Worm (Caenorhabditis elegans): ENCODE data around the gene nspb-7.

- TF ChIP-seq pes-1 (GFP tag; IDR thresholded peaks at IDR 0.05): no peak
- no peak for TF ChIP-seq ama-1 (optimal IDR thresholded peaks at IDR 0.05)
- TF ChIP-seq scrt-1 (GFP tag; IDR thresholded peaks at IDR 0.05): no peak
- TF ChIP-seq flt-1 (GFP tag; IDR thresholded peaks at IDR 0.05): no peak
- no peak for TF ChIP-seq sea-1 (GFP tag; conservative IDR thresholded peaks at IDR 0.05)
- no peak for TF ChIP-seq tbx-37 (GFP tag; conservative IDR thresholded peaks at IDR 0.05)
- no peak for TF ChIP-seq B0310.2 (tag; optimal IDR thresholded peaks at IDR 0.05)
- no peak for TF ChIP-seq ets-7 (tag; optimal IDR thresholded peaks at IDR 0.05)
These were observed 30.4 kb downstream of the nspb-7 start for ce11 chrII:14608508-14608907.
